Fruit fly (Drosophila melanogaster) whole organism, embryonic: Measurements from ENCODE around the gene Dis3l2.

Source experiments
- Atf-2 ChIP-seq: fragments of 200-800 bp; sonication (Bioruptor generic); optimal IDR thresholded peaks from 2 replicates; lab custom pipeline; 2016; ENCODE audit warnings: missing biosample characterization, missing genetic modification characterization
- Bteb2 ChIP-seq: fragments of 200-800 bp; sonication (Bioruptor generic); optimal IDR thresholded peaks from 2 replicates; lab custom pipeline; 2016; ENCODE audit warnings: missing biosample characterization, missing genetic modification characterization
- CG10267 ChIP-seq: fragments of 200-800 bp; sonication (Bioruptor generic); optimal IDR thresholded peaks from 2 replicates; lab custom pipeline; 2018; ENCODE audit warnings: missing biosample characterization, mild to moderate bottlenecking, missing genetic modification characterization, moderate library complexity
- CG11695 ChIP-seq: fragments of 200-800 bp; sonication (Bioruptor generic); IDR thresholded peaks from 3 replicates; pipeline ENCODE4 v1.3.6; 2022; ENCODE audit warnings: missing biosample characterization, missing genetic modification characterization
- CG12659 ChIP-seq: fragments of 200-800 bp; sonication (Bioruptor generic); optimal IDR thresholded peaks from 3 replicates; lab custom pipeline; 2017; ENCODE audit warnings: mild to moderate bottlenecking, missing biosample characterization, missing genetic modification reagents, missing genetic modification characterization
- CG13287 ChIP-seq: fragments of 200-800 bp; sonication (Bioruptor generic); IDR thresholded peaks from 2 replicates; pipeline ENCODE4 v1.3.6; 2022; ENCODE audit warnings: missing biosample characterization, missing genetic modification characterization; ENCODE audit not compliant: partially characterized antibody
- CG15073 ChIP-seq: fragments of 200-800 bp; sonication (Bioruptor generic); optimal IDR thresholded peaks from 2 replicates; lab custom pipeline; 2016; ENCODE audit warnings: missing biosample characterization, missing genetic modification characterization
- CG1529 ChIP-seq: fragments of 200-800 bp; sonication (Bioruptor generic); optimal IDR thresholded peaks from 3 replicates; lab custom pipeline; 2018; ENCODE audit warnings: missing biosample characterization, missing genetic modification characterization
- CG2120 ChIP-seq: fragments of 200-800 bp; sonication (Bioruptor generic); optimal IDR thresholded peaks from 3 replicates; lab custom pipeline; 2016; ENCODE audit warnings: missing biosample characterization, missing genetic modification characterization
- CG2129 ChIP-seq: fragments of 200-800 bp; sonication (Bioruptor generic); IDR thresholded peaks from 2 replicates; pipeline ENCODE4 v1.3.6; 2022; ENCODE audit warnings: missing biosample characterization, missing genetic modification characterization; ENCODE audit not compliant: partially characterized antibody
- CG4360 ChIP-seq: fragments of 200-800 bp; sonication (Bioruptor generic); IDR thresholded peaks from 2 replicates; pipeline ENCODE4 v1.3.6; 2022; ENCODE audit warnings: missing biosample characterization, missing genetic modification characterization
- CG5180 ChIP-seq: fragments of 200-800 bp; sonication (Bioruptor generic); optimal IDR thresholded peaks from 3 replicates; lab custom pipeline; 2017; ENCODE audit warnings: missing biosample characterization, missing genetic modification characterization, mild to moderate bottlenecking, moderate library complexity, missing genetic modification reagents
- CG6765 ChIP-seq: fragments of 200-800 bp; sonication (Bioruptor generic); optimal IDR thresholded peaks from 3 replicates; lab custom pipeline; 2017; ENCODE audit warnings: missing biosample characterization, mild to moderate bottlenecking, missing genetic modification characterization
- CG7271 ChIP-seq: fragments of 200-800 bp; sonication (Bioruptor generic); optimal IDR thresholded peaks from 2 replicates; lab custom pipeline; 2018; ENCODE audit warnings: missing biosample characterization, mild to moderate bottlenecking, missing genetic modification characterization, moderate library complexity
- CG7839 ChIP-seq: fragments of 200-800 bp; sonication (Bioruptor generic); optimal IDR thresholded peaks from 3 replicates; lab custom pipeline; 2018; ENCODE audit warnings: missing biosample characterization, mild to moderate bottlenecking, missing genetic modification characterization, moderate library complexity
- CG7963 ChIP-seq: fragments of 200-800 bp; sonication (Bioruptor generic); IDR thresholded peaks from 3 replicates; pipeline ENCODE4 v1.3.6; 2022; ENCODE audit warnings: missing biosample characterization, missing genetic modification characterization; ENCODE audit not compliant: partially characterized antibody
- CG8359 ChIP-seq: fragments of 200-800 bp; sonication (Bioruptor generic); optimal IDR thresholded peaks from 2 replicates; lab custom pipeline; 2017; ENCODE audit warnings: missing biosample characterization, mild to moderate bottlenecking, missing genetic modification characterization, borderline replicate concordance
- CG8478 ChIP-seq: fragments of >200 bp; optimal IDR thresholded peaks from 2 replicates; lab custom pipeline; 2018
- CG9437 ChIP-seq: fragments of 200-800 bp; sonication (Bioruptor generic); optimal IDR thresholded peaks from 2 replicates; lab custom pipeline; 2018; ENCODE audit warnings: missing biosample characterization, mild to moderate bottlenecking, missing genetic modification characterization
- GATAe ChIP-seq: fragments of 200-800 bp; sonication (Bioruptor generic); conservative IDR thresholded peaks from 2 replicates; pipeline ENCODE4 v1.3.6; 2022; ENCODE audit warnings: missing biosample characterization, missing genetic modification characterization
- Meics ChIP-seq: fragments of 200-800 bp; sonication (Bioruptor generic); optimal IDR thresholded peaks from 2 replicates; lab custom pipeline; 2017; ENCODE audit warnings: missing biosample characterization, mild to moderate bottlenecking, missing genetic modification characterization
- Myb ChIP-seq: fragments of 200-800 bp; sonication (Bioruptor generic); optimal IDR thresholded peaks from 2 replicates; lab custom pipeline; 2016; ENCODE audit warnings: missing biosample characterization, missing genetic modification characterization
- Nf-YA ChIP-seq: fragments of 200-800 bp; sonication (Bioruptor generic); IDR thresholded peaks from 2 replicates; pipeline ENCODE4 v1.3.6; 2022; ENCODE audit warnings: missing biosample characterization, missing genetic modification characterization
- NfI ChIP-seq: fragments of 200-800 bp; sonication (Bioruptor generic); optimal IDR thresholded peaks from 3 replicates; lab custom pipeline; 2018; ENCODE audit warnings: missing biosample characterization, mild to moderate bottlenecking, missing genetic modification characterization, moderate library complexity
- Optix ChIP-seq: fragments of 200-800 bp; sonication (Bioruptor generic); IDR thresholded peaks from 3 replicates; pipeline ENCODE4 v1.3.6; 2022; ENCODE audit warnings: missing biosample characterization, missing genetic modification characterization
- Poxn ChIP-seq: fragments of 200-800 bp; sonication (Bioruptor generic); IDR thresholded peaks from 2 replicates; pipeline ENCODE4 v1.3.6; 2022; ENCODE audit warnings: missing biosample characterization, missing genetic modification characterization
- Ptx1 ChIP-seq: fragments of 200-800 bp; sonication (Bioruptor generic); IDR thresholded peaks from 2 replicates; pipeline ENCODE4 v1.3.6; 2022; ENCODE audit warnings: missing biosample characterization, missing genetic modification characterization
- Rfx ChIP-seq: fragments of 200-800 bp; sonication (Bioruptor generic); IDR thresholded peaks from 2 replicates; pipeline ENCODE4 v1.3.6; 2022; ENCODE audit warnings: missing biosample characterization, missing genetic modification characterization
- Sry-δ ChIP-seq: fragments of 200-800 bp; sonication (Bioruptor generic); optimal IDR thresholded peaks from 2 replicates; lab custom pipeline; 2016; ENCODE audit warnings: missing biosample characterization, missing genetic modification characterization
- YL-1 ChIP-seq: fragments of 200-800 bp; sonication (Bioruptor generic); optimal IDR thresholded peaks from 3 replicates; lab custom pipeline; 2017; ENCODE audit warnings: missing biosample characterization, mild to moderate bottlenecking, missing genetic modification characterization
- amos ChIP-seq: fragments of 200-800 bp; sonication (Bioruptor generic); IDR thresholded peaks from 2 replicates; pipeline ENCODE4 v1.3.6; 2022; ENCODE audit warnings: missing biosample characterization, missing genetic modification characterization; ENCODE audit not compliant: partially characterized antibody
- chif ChIP-seq, 2 experiments: fragments of 200-800 bp; sonication (Bioruptor generic); optimal IDR thresholded peaks; 3 replicates each; lab custom pipeline; 2016; ENCODE audit warnings: missing biosample characterization in 2 of 2, missing genetic modification characterization in 2 of 2
- chinmo ChIP-seq: fragments of 200-800 bp; sonication (Bioruptor generic); IDR thresholded peaks from 4 replicates; pipeline ENCODE4 v1.3.6; 2022; ENCODE audit warnings: missing biosample characterization, missing genetic modification characterization; ENCODE audit not compliant: partially characterized antibody
- dm ChIP-seq: fragments of 200-800 bp; sonication (Bioruptor generic); optimal IDR thresholded peaks from 3 replicates; lab custom pipeline; 2016; ENCODE audit warnings: missing biosample characterization, missing genetic modification characterization
- ems ChIP-seq: fragments of 200-800 bp; sonication (Bioruptor generic); optimal IDR thresholded peaks from 3 replicates; lab custom pipeline; 2016; ENCODE audit warnings: missing biosample characterization, missing genetic modification characterization
- fd64A ChIP-seq: fragments of 200-800 bp; sonication (Bioruptor generic); optimal IDR thresholded peaks from 3 replicates; lab custom pipeline; 2018; ENCODE audit warnings: missing biosample characterization, mild to moderate bottlenecking, missing genetic modification characterization
- gsb ChIP-seq: fragments of 200-800 bp; sonication (Bioruptor generic); IDR thresholded peaks from 2 replicates; pipeline ENCODE4 v1.3.6; 2022; ENCODE audit warnings: missing biosample characterization, missing genetic modification characterization
- ind ChIP-seq: fragments of 200-800 bp; sonication (Bioruptor generic); optimal IDR thresholded peaks from 3 replicates; lab custom pipeline; 2016; ENCODE audit warnings: missing biosample characterization, missing genetic modification characterization
- kah ChIP-seq: fragments of 200-800 bp; sonication (Bioruptor generic); optimal IDR thresholded peaks from 2 replicates; lab custom pipeline; 2018; ENCODE audit warnings: missing biosample characterization, mild to moderate bottlenecking, missing genetic modification characterization
- mam ChIP-seq: fragments of 200-800 bp; sonication (Bioruptor generic); optimal IDR thresholded peaks from 3 replicates; lab custom pipeline; 2016; ENCODE audit warnings: missing biosample characterization, missing genetic modification characterization
- mld ChIP-seq: fragments of 200-800 bp; sonication (Bioruptor generic); IDR thresholded peaks from 3 replicates; pipeline ENCODE4 v1.3.6; 2022; ENCODE audit warnings: missing biosample characterization, missing genetic modification characterization; ENCODE audit not compliant: partially characterized antibody
- odd ChIP-seq: fragments of 200-800 bp; sonication (Bioruptor generic); optimal IDR thresholded peaks from 2 replicates; lab custom pipeline; 2017; ENCODE audit warnings: missing biosample characterization, mild to moderate bottlenecking, missing genetic modification characterization
- pb ChIP-seq: fragments of 200-800 bp; sonication (Bioruptor generic); optimal IDR thresholded peaks from 3 replicates; lab custom pipeline; 2016; ENCODE audit warnings: missing biosample characterization, missing genetic modification characterization
- psq ChIP-seq: fragments of 200-800 bp; sonication (Bioruptor generic); optimal IDR thresholded peaks from 2 replicates; lab custom pipeline; 2017; ENCODE audit warnings: missing biosample characterization, missing genetic modification characterization
- pum ChIP-seq: fragments of 200-800 bp; sonication (Bioruptor generic); optimal IDR thresholded peaks from 2 replicates; lab custom pipeline; 2016; ENCODE audit warnings: missing biosample characterization, missing genetic modification characterization
- pzg ChIP-seq: fragments of 200-800 bp; sonication (Bioruptor generic); optimal IDR thresholded peaks from 3 replicates; lab custom pipeline; 2018; ENCODE audit warnings: missing biosample characterization, mild to moderate bottlenecking, missing genetic modification characterization, moderate library complexity
- scrt ChIP-seq: fragments of 200-800 bp; sonication (Bioruptor generic); optimal IDR thresholded peaks from 2 replicates; lab custom pipeline; 2018; ENCODE audit warnings: missing biosample characterization, mild to moderate bottlenecking, missing genetic modification characterization, moderate library complexity
- sd ChIP-seq: fragments of 200-800 bp; sonication (Bioruptor generic); optimal IDR thresholded peaks from 3 replicates; lab custom pipeline; 2018; ENCODE audit warnings: missing biosample characterization, mild to moderate bottlenecking, missing genetic modification characterization, moderate library complexity
- twi ChIP-seq: fragments of 200-800 bp; optimal IDR thresholded peaks from 2 replicates; lab custom pipeline; 2019; ENCODE audit warnings: missing biosample characterization, mild to moderate bottlenecking, missing genetic modification characterization, moderate library complexity
- vfl ChIP-seq: fragments of 200-800 bp; sonication (Bioruptor generic); optimal IDR thresholded peaks from 2 replicates; lab custom pipeline; 2016; ENCODE audit warnings: missing biosample characterization, missing genetic modification characterization
- zf30C ChIP-seq: fragments of 200-800 bp; sonication (Bioruptor generic); optimal IDR thresholded peaks from 3 replicates; lab custom pipeline; 2018; ENCODE audit warnings: missing biosample characterization, mild to moderate bottlenecking, missing genetic modification characterization

Dis3l2 gene

dm6 chr3L:184251-184650 is 28.3 kb upstream of the Dis3l2 start, which contains the start of the genes CG34140, Mkp and Mtch:
TSS of gene CG34140 (minus strand) at chr3L:184424.
TSS of gene Mkp (minus strand) at chr3L:184540.
TSS of gene Mtch (plus strand) at chr3L:184626.
- TF ChIP-seq scrt (GFP tag; lab: Kevin White, UChicago), result no peak
- TF ChIP-seq zf30C, result no peak
- TF ChIP-seq CG10267 (tag; lab: Kevin White, UChicago), result peak; percentile 87
- TF ChIP-seq dm, result peak; percentile 85
- TF ChIP-seq CG2120 (GFP tag; lab: Kevin White, UChicago), result peak; percentile 95
- no peak for TF ChIP-seq Nf-YA (GFP tag; lab: Robert Waterston, UW)
- peak; percentile 55 for TF ChIP-seq psq (GFP tag; lab: Kevin White, UChicago)
- no peak for TF ChIP-seq Poxn
- TF ChIP-seq CG9437, result peak; percentile 63
- TF ChIP-seq gsb (GFP tag; lab: Robert Waterston, UW), result 0 out of 2 replicates have a peak, but pooled peaks have one; percentile 40
- TF ChIP-seq NfI (GFP tag; lab: Kevin White, UChicago), result peak; percentile 81
- TF ChIP-seq CG1529 (GFP tag; lab: Kevin White, UChicago), result no peak
- TF ChIP-seq Rfx, result peak; percentile 87
- peak; percentile 83 for TF ChIP-seq kah (GFP tag; lab: Kevin White, UChicago)
- no peak for TF ChIP-seq odd (GFP tag; lab: Kevin White, UChicago)
- peak; percentile 56 for TF ChIP-seq CG6765 (GFP tag; lab: Kevin White, UChicago)
- peak; percentile 68 for TF ChIP-seq ems (GFP tag; lab: Kevin White, UChicago)
- peak; percentile 84 for TF ChIP-seq Ptx1 (GFP tag; lab: Robert Waterston, UW)
- no peak for TF ChIP-seq CG8478 (lab: Kevin White, UChicago)
- TF ChIP-seq CG4360 (GFP tag; lab: Robert Waterston, UW), result peak; percentile 71
- TF ChIP-seq pb (GFP tag; lab: Kevin White, UChicago), result peak; percentile 39
- TF ChIP-seq twi, result no peak
- peak; percentile 77; the same call in 2 of the 4 replicates for TF ChIP-seq chinmo (GFP tag; lab: Robert Waterston, UW)
- TF ChIP-seq Optix (GFP tag; lab: Robert Waterston, UW), result peak; percentile 82
- TF ChIP-seq Sry-δ (GFP tag; lab: Kevin White, UChicago), result peak; percentile 99
- TF ChIP-seq amos (GFP tag; lab: Robert Waterston, UW), result peak; percentile 89
- peak; percentile 82 for TF ChIP-seq pzg
- TF ChIP-seq CG12659, result peak; percentile 89
- no peak for TF ChIP-seq CG5180 (GFP tag; lab: Kevin White, UChicago)
- peak; percentile 8 for TF ChIP-seq CG15073 (GFP tag; lab: Kevin White, UChicago)
- TF ChIP-seq YL-1 (GFP tag; lab: Kevin White, UChicago), result peak; percentile 98
- TF ChIP-seq pum, result peak; percentile 89
- peak; percentile 97 for TF ChIP-seq CG2129 (GFP tag; lab: Robert Waterston, UW)
- peak; percentile 54; the same call in 2 of the 3 replicates for TF ChIP-seq CG7963
- TF ChIP-seq fd64A (GFP tag; lab: Kevin White, UChicago), result no peak
- no peak for TF ChIP-seq CG8359 (GFP tag; lab: Kevin White, UChicago)
- no peak for TF ChIP-seq sd (tag; lab: Kevin White, UChicago)
- TF ChIP-seq vfl (GFP tag; lab: Kevin White, UChicago), result peak; percentile 92
- TF ChIP-seq CG11695, result peak; percentile 80
- TF ChIP-seq mam, result peak; percentile 93
- peak; percentile 72 for TF ChIP-seq Myb
- peak; percentile 60; the same call in 1 of the 3 replicates for TF ChIP-seq mld
- peak; percentile 75 to 87 for TF ChIP-seq chif (GFP tag; optimal IDR thresholded peaks at IDR 0.05; lab: Kevin White, UChicago)
- peak; percentile 99 for TF ChIP-seq CG13287 (GFP tag; lab: Robert Waterston, UW)
- TF ChIP-seq CG7839 (tag; lab: Kevin White, UChicago), result no peak
- no peak for TF ChIP-seq GATAe (GFP tag; lab: Robert Waterston, UW)
- TF ChIP-seq Meics (GFP tag; lab: Kevin White, UChicago), result no peak
- TF ChIP-seq Atf-2, result peak; percentile 83
- peak; percentile 82 for TF ChIP-seq Bteb2 (GFP tag; lab: Kevin White, UChicago)
- TF ChIP-seq ind, result peak; percentile 91
- TF ChIP-seq CG7271 (tag; lab: Kevin White, UChicago), result peak; percentile 70
